Fruit fly (Drosophila melanogaster) whole organism, embryonic: ENCODE measurements around the gene CG6791.
A peak's percentile ranks its signal among the peaks of the same experiment; 100 is the strongest.

Source experiments
- Antp ChIP-seq: fragments of 200-800 bp; sonication (Bioruptor generic); optimal IDR thresholded peaks from 3 replicates; lab custom pipeline; 2016; ENCODE audit warnings: missing biosample characterization, missing genetic modification characterization
- Atf-2 ChIP-seq: fragments of 200-800 bp; sonication (Bioruptor generic); optimal IDR thresholded peaks from 2 replicates; lab custom pipeline; 2016; ENCODE audit warnings: missing biosample characterization, missing genetic modification characterization
- CG11456 ChIP-seq: fragments of 200-800 bp; sonication (Bioruptor generic); IDR thresholded peaks from 3 replicates; pipeline ENCODE4 v1.3.6; 2022; ENCODE audit warnings: missing biosample characterization, missing genetic modification characterization
- CG12219 ChIP-seq: fragments of 200-800 bp; sonication (Bioruptor generic); optimal IDR thresholded peaks from 3 replicates; lab custom pipeline; 2018; ENCODE audit warnings: missing biosample characterization, mild to moderate bottlenecking, missing genetic modification characterization
- CG12744 ChIP-seq: fragments of 200-800 bp; sonication (Bioruptor generic); optimal IDR thresholded peaks from 2 replicates; lab custom pipeline; 2016; ENCODE audit warnings: missing biosample characterization, missing genetic modification characterization
- CG12942 ChIP-seq: fragments of 200-800 bp; sonication (Bioruptor generic); optimal IDR thresholded peaks from 3 replicates; lab custom pipeline; 2016; ENCODE audit warnings: missing biosample characterization, missing genetic modification characterization
- CG13424 ChIP-seq: fragments of 200-800 bp; sonication (Bioruptor generic); optimal IDR thresholded peaks from 2 replicates; lab custom pipeline; 2019; ENCODE audit warnings: missing biosample characterization, mild to moderate bottlenecking, missing genetic modification characterization, moderate library complexity
- CG14667 ChIP-seq: fragments of 200-800 bp; sonication (Bioruptor generic); IDR thresholded peaks from 2 replicates; pipeline ENCODE4 v1.3.6; 2022; ENCODE audit warnings: missing biosample characterization, missing genetic modification characterization
- CG14710 ChIP-seq: fragments of 200-800 bp; sonication (Bioruptor generic); optimal IDR thresholded peaks from 3 replicates; lab custom pipeline; 2019; ENCODE audit warnings: missing biosample characterization, mild to moderate bottlenecking, missing genetic modification characterization, moderate library complexity
- CG1647 ChIP-seq: fragments of 200-800 bp; sonication (Bioruptor generic); optimal IDR thresholded peaks from 3 replicates; lab custom pipeline; 2016; ENCODE audit warnings: missing biosample characterization, missing genetic modification characterization
- CG2889 ChIP-seq: fragments of 200-800 bp; sonication (Bioruptor generic); IDR thresholded peaks from 3 replicates; pipeline ENCODE4 v1.3.6; 2022; ENCODE audit warnings: missing biosample characterization, missing genetic modification characterization
- CG30403 ChIP-seq: fragments of 200-800 bp; sonication (Bioruptor generic); optimal IDR thresholded peaks from 3 replicates; lab custom pipeline; 2016; ENCODE audit warnings: missing biosample characterization, missing genetic modification characterization
- CG4820 ChIP-seq: fragments of 200-800 bp; sonication (Bioruptor generic); optimal IDR thresholded peaks from 3 replicates; lab custom pipeline; 2016; ENCODE audit warnings: missing biosample characterization, missing genetic modification characterization
- CG7987 ChIP-seq: fragments of 200-800 bp; sonication (Bioruptor generic); optimal IDR thresholded peaks from 2 replicates; lab custom pipeline; 2018; ENCODE audit warnings: missing biosample characterization, mild to moderate bottlenecking, missing genetic modification characterization, moderate library complexity
- CG8359 ChIP-seq: fragments of 200-800 bp; sonication (Bioruptor generic); optimal IDR thresholded peaks from 2 replicates; lab custom pipeline; 2017; ENCODE audit warnings: missing biosample characterization, mild to moderate bottlenecking, missing genetic modification characterization, borderline replicate concordance
- CG8924 ChIP-seq: fragments of 200-800 bp; optimal IDR thresholded peaks from 3 replicates; lab custom pipeline; 2019; ENCODE audit warnings: missing biosample characterization, mild to moderate bottlenecking, missing genetic modification characterization, moderate library complexity
- CG9932 ChIP-seq: fragments of 200-800 bp; sonication (Bioruptor generic); IDR thresholded peaks from 2 replicates; pipeline ENCODE4 v1.3.6; 2022; ENCODE audit warnings: missing biosample characterization, missing genetic modification characterization
- Dip2 ChIP-seq: fragments of 200-800 bp; sonication (Bioruptor generic); IDR thresholded peaks from 2 replicates; pipeline ENCODE4 v1.3.6; 2022; ENCODE audit warnings: missing biosample characterization, missing genetic modification characterization
- Ets97D ChIP-seq: fragments of 200-800 bp; sonication (Bioruptor generic); optimal IDR thresholded peaks from 3 replicates; lab custom pipeline; 2016; ENCODE audit warnings: missing biosample characterization, missing genetic modification characterization
- Gug ChIP-seq: fragments of 200-800 bp; sonication (Bioruptor generic); IDR thresholded peaks from 4 replicates; pipeline ENCODE4 v1.3.6; 2022; ENCODE audit warnings: missing biosample characterization, missing genetic modification characterization
- H2.0 ChIP-seq: fragments of 200-800 bp; sonication (Bioruptor generic); IDR thresholded peaks from 2 replicates; pipeline ENCODE4 v1.3.6; 2022; ENCODE audit warnings: missing biosample characterization, missing genetic modification characterization
- Hsf ChIP-seq: fragments of 200-800 bp; sonication (Bioruptor generic); optimal IDR thresholded peaks from 3 replicates; lab custom pipeline; 2016; ENCODE audit warnings: missing biosample characterization, missing genetic modification characterization
- NC2β ChIP-seq: fragments of 200-800 bp; sonication (Bioruptor generic); optimal IDR thresholded peaks from 2 replicates; lab custom pipeline; 2016; ENCODE audit warnings: missing biosample characterization, missing genetic modification characterization
- Ptx1 ChIP-seq: fragments of 200-800 bp; sonication (Bioruptor generic); IDR thresholded peaks from 2 replicates; pipeline ENCODE4 v1.3.6; 2022; ENCODE audit warnings: missing biosample characterization, missing genetic modification characterization
- ara ChIP-seq: fragments of 200-800 bp; sonication (Bioruptor generic); IDR thresholded peaks from 2 replicates; pipeline ENCODE4 v1.3.6; 2022; ENCODE audit warnings: missing biosample characterization, missing genetic modification characterization
- chinmo ChIP-seq: fragments of 200-800 bp; sonication (Bioruptor generic); IDR thresholded peaks from 4 replicates; pipeline ENCODE4 v1.3.6; 2022; ENCODE audit warnings: missing biosample characterization, missing genetic modification characterization; ENCODE audit not compliant: partially characterized antibody
- exex ChIP-seq: fragments of 200-800 bp; sonication (Bioruptor generic); optimal IDR thresholded peaks from 4 replicates; lab custom pipeline; 2018; ENCODE audit warnings: missing biosample characterization, mild to moderate bottlenecking, missing genetic modification characterization, moderate library complexity
- her ChIP-seq: fragments of 200-800 bp; sonication (Bioruptor generic); optimal IDR thresholded peaks from 2 replicates; lab custom pipeline; 2016; ENCODE audit warnings: missing biosample characterization, missing genetic modification characterization
- jumu ChIP-seq: fragments of 200-800 bp; sonication (Bioruptor generic); optimal IDR thresholded peaks from 3 replicates; lab custom pipeline; 2016; ENCODE audit warnings: missing biosample characterization, missing genetic modification characterization
- lbe ChIP-seq: fragments of 200-800 bp; sonication (Bioruptor generic); optimal IDR thresholded peaks from 2 replicates; lab custom pipeline; 2016; ENCODE audit warnings: missing biosample characterization, mild to moderate bottlenecking, missing genetic modification characterization
- lilli ChIP-seq: fragments of 200-800 bp; sonication (Bioruptor generic); optimal IDR thresholded peaks from 3 replicates; lab custom pipeline; 2016; ENCODE audit warnings: missing biosample characterization, missing genetic modification characterization
- lmd ChIP-seq: fragments of 200-800 bp; sonication (Bioruptor generic); IDR thresholded peaks from 2 replicates; pipeline ENCODE4 v1.3.6; 2022; ENCODE audit warnings: missing biosample characterization, missing genetic modification characterization
- pan ChIP-seq, 4 experiments: fragments of >200 bp in 3 of 4; fragments of 200-800 bp in 1 of 4; sonication (Bioruptor generic) in 1 of 4; optimal IDR thresholded peaks in 3 of 4; IDR thresholded peaks in 1 of 4; 2 replicates each; pipeline versions ENCODE4 v1.3.6 to Lab custom; 2017 to 2022; ENCODE audit warnings: missing biosample characterization in 2 of 4, missing genetic modification characterization in 2 of 4, mixed read lengths in 1 of 4
- prd ChIP-seq, 3 experiments: fragments of >200 bp in 2 of 3; fragments of 200-800 bp in 1 of 3; sonication (Bioruptor generic) in 1 of 3; optimal IDR thresholded peaks in 2 of 3; IDR thresholded peaks in 1 of 3; 2 replicates in 2 of 3; 3 replicates in 1 of 3; pipeline versions ENCODE4 v1.3.6 to Lab custom; 2017 to 2022; ENCODE audit warnings: missing biosample characterization in 1 of 3, missing genetic modification characterization in 1 of 3
- repo ChIP-seq: fragments of 200-800 bp; sonication (Bioruptor generic); optimal IDR thresholded peaks from 2 replicates; lab custom pipeline; 2016; ENCODE audit warnings: missing biosample characterization, missing genetic modification characterization
- schlank ChIP-seq: fragments of 200-800 bp; sonication (Bioruptor generic); optimal IDR thresholded peaks from 2 replicates; lab custom pipeline; 2018; ENCODE audit warnings: missing biosample characterization, mild to moderate bottlenecking, missing genetic modification characterization
- sisA ChIP-seq: fragments of 200-800 bp; sonication (Bioruptor generic); IDR thresholded peaks from 2 replicates; pipeline ENCODE4 v1.3.6; 2022; ENCODE audit warnings: missing biosample characterization, missing genetic modification characterization
- toy ChIP-seq: fragments of 200-800 bp; sonication (Bioruptor generic); IDR thresholded peaks from 2 replicates; pipeline ENCODE4 v1.3.6; 2022; ENCODE audit warnings: missing biosample characterization, missing genetic modification characterization
- zen2 ChIP-seq: fragments of 200-800 bp; sonication (Bioruptor generic); IDR thresholded peaks from 3 replicates; pipeline ENCODE4 v1.3.6; 2022; ENCODE audit warnings: missing biosample characterization, missing genetic modification characterization; ENCODE audit not compliant: partially characterized antibody
- zfh2 ChIP-seq: fragments of 200-800 bp; sonication (Bioruptor generic); optimal IDR thresholded peaks from 2 replicates; lab custom pipeline; 2016; ENCODE audit warnings: missing biosample characterization, missing genetic modification characterization

CG6791 gene

DNA sequence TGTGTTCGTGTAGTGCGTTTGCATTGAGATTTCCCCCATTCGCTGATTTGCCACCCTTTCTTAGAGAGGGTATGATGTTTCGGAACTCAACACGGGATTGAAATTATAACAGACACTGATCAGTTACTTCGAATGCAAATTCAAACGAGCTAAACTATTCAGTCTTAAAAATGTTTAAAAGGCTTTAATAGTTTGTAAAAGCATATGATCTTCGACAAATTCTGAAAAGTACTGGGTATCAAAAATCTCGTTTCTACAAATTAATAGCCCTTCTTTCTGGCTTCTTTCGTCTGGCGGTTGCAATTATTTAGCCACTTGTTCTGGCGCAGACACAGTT lies 7.7 kb downstream of the CG6791 start (continued):
- TF ChIP-seq lilli (GFP tag; lab: Kevin White, UChicago), result peak; percentile 72
- peak; percentile 63 for TF ChIP-seq Antp (GFP tag; lab: Kevin White, UChicago)
- TF ChIP-seq NC2β (GFP tag; lab: Kevin White, UChicago), result no peak
- peak; percentile 72 for TF ChIP-seq CG12942 (GFP tag; lab: Kevin White, UChicago)
- peak; percentile 60; the same call in 1 of the 3 replicates for TF ChIP-seq CG2889
- TF ChIP-seq zfh2 (GFP tag; lab: Kevin White, UChicago), result peak; percentile 11
- peak; percentile 20 for TF ChIP-seq Ets97D
- peak; percentile 72 for TF ChIP-seq Hsf
- TF ChIP-seq toy, result no peak
- no peak for TF ChIP-seq CG9932
- peak; percentile 21 for TF ChIP-seq CG14710 (tag; lab: Kevin White, UChicago)
- peak; percentile 66 for TF ChIP-seq lmd (GFP tag; lab: Robert Waterston, UW)
- peak; percentile 36 for TF ChIP-seq repo (GFP tag; lab: Kevin White, UChicago)
- peak; percentile 43 for TF ChIP-seq Atf-2 (GFP tag; lab: Kevin White, UChicago)
- TF ChIP-seq CG12744 (GFP tag; lab: Kevin White, UChicago), result no peak
- TF ChIP-seq CG1647 (GFP tag; lab: Kevin White, UChicago), result peak; percentile 6
- TF ChIP-seq CG7987 (GFP tag; lab: Kevin White, UChicago), result peak; percentile 25
- TF ChIP-seq prd (optimal IDR thresholded peaks at IDR 0.05; lab: Kevin White, UChicago), result no peak
- peak; percentile 76 for TF ChIP-seq prd (GFP tag; IDR thresholded peaks at IDR 0.05; lab: Robert Waterston, UW)
- TF ChIP-seq CG12219, result peak; percentile 63
- TF ChIP-seq ara (GFP tag; lab: Robert Waterston, UW), result peak; percentile 54; the same call in 1 of the 2 replicates
- TF ChIP-seq H2.0 (GFP tag; lab: Robert Waterston, UW), result peak; percentile 65
- peak; percentile 57 for TF ChIP-seq Gug (GFP tag; lab: Robert Waterston, UW)
- TF ChIP-seq CG8359 (GFP tag; lab: Kevin White, UChicago), result no peak
- TF ChIP-seq CG4820 (GFP tag; lab: Kevin White, UChicago), result peak; percentile 41
- peak; percentile 61 for TF ChIP-seq CG14667
- no peak for TF ChIP-seq chinmo (GFP tag; lab: Robert Waterston, UW)
- no peak for TF ChIP-seq zen2 (GFP tag; lab: Robert Waterston, UW)
- no peak for TF ChIP-seq lbe (GFP tag; lab: Kevin White, UChicago)
- TF ChIP-seq schlank (tag; lab: Kevin White, UChicago), result peak; percentile 22
- no peak for TF ChIP-seq Dip2 (GFP tag; lab: Robert Waterston, UW)
- peak; percentile 69 for TF ChIP-seq sisA
- peak; percentile 87 for TF ChIP-seq Ptx1 (GFP tag; lab: Robert Waterston, UW)
- TF ChIP-seq CG8924 (tag; lab: Kevin White, UChicago), result peak; percentile 55
- peak; percentile 74 for TF ChIP-seq CG30403 (GFP tag; lab: Kevin White, UChicago)
- no peak for TF ChIP-seq pan (optimal IDR thresholded peaks at IDR 0.05; lab: Kevin White, UChicago)
- TF ChIP-seq pan (GFP tag; optimal IDR thresholded peaks at IDR 0.05 in 1 of 2, IDR thresholded peaks at IDR 0.05 in 1 of 2), result peak in 1 of 2 experiments; percentile 87
- TF ChIP-seq exex (tag; lab: Kevin White, UChicago), result no peak
- TF ChIP-seq CG13424 (tag; lab: Kevin White, UChicago), result peak; percentile 75
- peak; percentile 58 for TF ChIP-seq her (GFP tag; lab: Kevin White, UChicago)
- TF ChIP-seq jumu (GFP tag; lab: Kevin White, UChicago), result peak; percentile 47
- peak; percentile 11; the same call in 1 of the 3 replicates for TF ChIP-seq CG11456 (GFP tag; lab: Robert Waterston, UW)
- TF ChIP-seq, all 482 proteins: peak for 253
